Worm (Caenorhabditis elegans): ENCODE measurements around the gene nhr-5.

DNA sequence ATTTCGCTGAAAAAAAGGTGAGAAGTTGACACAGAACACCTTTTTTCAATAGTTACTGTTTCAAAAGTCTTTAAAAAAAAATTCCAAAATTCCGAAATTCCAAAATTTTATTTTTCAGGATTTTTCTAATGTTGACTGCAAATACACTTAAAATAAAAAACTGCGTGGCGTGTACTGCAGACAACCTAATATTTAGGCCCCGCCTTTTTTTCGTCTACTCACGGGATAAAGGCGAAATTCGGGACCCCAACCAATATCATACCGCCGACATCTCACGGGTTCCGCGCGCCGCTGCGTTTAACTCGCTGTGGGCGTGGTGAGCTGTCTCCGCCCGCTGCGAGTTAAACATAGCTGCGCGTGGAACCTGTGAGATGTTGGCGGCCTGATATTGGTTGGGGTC, 2.5 kb downstream of the nhr-5 start:
- TF ChIP-seq pha-4 (tag; optimal IDR thresholded peaks at IDR 0.05), result no peak
- no peak for TF ChIP-seq unc-62 (GFP tag; optimal IDR thresholded peaks at IDR 0.05)
- TF ChIP-seq unc-120 (tag; optimal IDR thresholded peaks at IDR 0.05; ENCODE audit: poor library complexity, severe bottlenecking), result no peak
- TF ChIP-seq ztf-11 (tag; optimal IDR thresholded peaks at IDR 0.05), result no peak
- no peak for TF ChIP-seq nhr-12 (tag; optimal IDR thresholded peaks at IDR 0.05)
- TF ChIP-seq lsy-2 (tag; optimal IDR thresholded peaks at IDR 0.05), result no peak
- TF ChIP-seq nhr-237 (tag; optimal IDR thresholded peaks at IDR 0.05), result no peak
- no peak for TF ChIP-seq ceh-43 (GFP tag; optimal IDR thresholded peaks at IDR 0.05)
- no peak for TF ChIP-seq unc-39 (tag; optimal IDR thresholded peaks at IDR 0.05)
- no peak for TF ChIP-seq ceh-39 (tag; optimal IDR thresholded peaks at IDR 0.05)
- TF ChIP-seq sptf-1 (tag; optimal IDR thresholded peaks at IDR 0.05), result no peak
- no peak for TF ChIP-seq lin-13 (tag; optimal IDR thresholded peaks at IDR 0.05)
- TF ChIP-seq mep-1 (tag; optimal IDR thresholded peaks at IDR 0.05), result no peak
- TF ChIP-seq elt-3 (tag; optimal IDR thresholded peaks at IDR 0.05), result no peak

Data from whole organism, mixed stage, embryonic.